Worm (Caenorhabditis elegans) whole organism, early embryonic: ENCODE measurements around the gene sgn-1.

ENCODE experiments used
- B0310.2 ChIP-seq: sonication (generic microtip); optimal IDR thresholded peaks from 2 replicates; lab custom pipeline; 2016; ENCODE audit warnings: mild to moderate bottlenecking, missing genetic modification characterization, missing compliant biosample characterization
- F13C5.2 ChIP-seq: sonication (generic microtip); optimal IDR thresholded peaks from 2 replicates; lab custom pipeline; 2017; ENCODE audit warnings: mild to moderate bottlenecking, missing genetic modification characterization, inconsistent platforms, missing compliant biosample characterization
- aly-1 ChIP-seq: sonication (generic microtip); optimal IDR thresholded peaks from 2 replicates; lab custom pipeline; 2016; ENCODE audit warnings: missing genetic modification characterization, missing compliant biosample characterization
- ama-1 ChIP-seq: fragments of 150-350 bp; optimal IDR thresholded peaks from 2 replicates; lab custom pipeline; 2014
- ceh-13 ChIP-seq: fragments of 200-800 bp; sonication (Bioruptor generic); optimal IDR thresholded peaks from 2 replicates; lab custom pipeline; 2018; ENCODE audit warnings: mild to moderate bottlenecking, missing genetic modification characterization, missing compliant biosample characterization
- ceh-36 ChIP-seq: sonication (generic microtip); optimal IDR thresholded peaks from 2 replicates; lab custom pipeline; 2016; ENCODE audit warnings: missing genetic modification characterization, inconsistent platforms, missing compliant biosample characterization
- ets-7 ChIP-seq: sonication (generic microtip); optimal IDR thresholded peaks from 2 replicates; lab custom pipeline; 2016; ENCODE audit warnings: missing genotype, missing genetic modification characterization, missing compliant biosample characterization
- flt-1 ChIP-seq: fragments of 200-800 bp; sonication (Bioruptor generic); IDR thresholded peaks from 2 replicates; pipeline ENCODE4 v1.3.6; 2022; ENCODE audit warnings: missing genetic modification characterization, missing compliant biosample characterization
- hmbx-1 ChIP-seq: sonication (generic microtip); optimal IDR thresholded peaks from 2 replicates; lab custom pipeline; 2016; ENCODE audit warnings: mild to moderate bottlenecking, missing genetic modification characterization, missing compliant biosample characterization
- hmg-4 ChIP-seq: fragments of 200-800 bp; sonication (Bioruptor generic); optimal IDR thresholded peaks from 2 replicates; lab custom pipeline; 2018; ENCODE audit warnings: mild to moderate bottlenecking, missing genetic modification characterization, missing compliant biosample characterization
- hnd-1 ChIP-seq: sonication (generic microtip); optimal IDR thresholded peaks from 2 replicates; lab custom pipeline; 2016; ENCODE audit warnings: missing genetic modification characterization, missing compliant biosample characterization
- pes-1 ChIP-seq: fragments of 200-800 bp; sonication (Bioruptor generic); IDR thresholded peaks from 2 replicates; pipeline ENCODE4 v1.3.6; 2022; ENCODE audit warnings: missing genetic modification reagents, missing genetic modification characterization, missing compliant biosample characterization
- scrt-1 ChIP-seq: fragments of 200-800 bp; sonication (Bioruptor generic); IDR thresholded peaks from 2 replicates; pipeline ENCODE4 v1.3.6; 2022; ENCODE audit warnings: missing genetic modification characterization, missing compliant biosample characterization
- sea-1 ChIP-seq: fragments of 200-800 bp; sonication (Bioruptor generic); conservative IDR thresholded peaks from 2 replicates; pipeline ENCODE4 v1.3.6; 2022; ENCODE audit warnings: missing genetic modification characterization, missing compliant biosample characterization
- tbx-11 ChIP-seq: fragments of 200-800 bp; sonication (Bioruptor generic); IDR thresholded peaks from 2 replicates; pipeline ENCODE4 v1.3.6; 2022; ENCODE audit warnings: missing genetic modification characterization, missing compliant biosample characterization
- tbx-37 ChIP-seq: fragments of 200-800 bp; sonication (Bioruptor generic); conservative IDR thresholded peaks from 2 replicates; pipeline ENCODE4 v1.3.6; 2022; ENCODE audit warnings: missing genetic modification reagents, missing genetic modification characterization, missing compliant biosample characterization
- tra-4 ChIP-seq: sonication (generic microtip); optimal IDR thresholded peaks from 2 replicates; lab custom pipeline; 2017; ENCODE audit warnings: missing genetic modification characterization, missing compliant biosample characterization

The sgn-1 gene

DNA sequence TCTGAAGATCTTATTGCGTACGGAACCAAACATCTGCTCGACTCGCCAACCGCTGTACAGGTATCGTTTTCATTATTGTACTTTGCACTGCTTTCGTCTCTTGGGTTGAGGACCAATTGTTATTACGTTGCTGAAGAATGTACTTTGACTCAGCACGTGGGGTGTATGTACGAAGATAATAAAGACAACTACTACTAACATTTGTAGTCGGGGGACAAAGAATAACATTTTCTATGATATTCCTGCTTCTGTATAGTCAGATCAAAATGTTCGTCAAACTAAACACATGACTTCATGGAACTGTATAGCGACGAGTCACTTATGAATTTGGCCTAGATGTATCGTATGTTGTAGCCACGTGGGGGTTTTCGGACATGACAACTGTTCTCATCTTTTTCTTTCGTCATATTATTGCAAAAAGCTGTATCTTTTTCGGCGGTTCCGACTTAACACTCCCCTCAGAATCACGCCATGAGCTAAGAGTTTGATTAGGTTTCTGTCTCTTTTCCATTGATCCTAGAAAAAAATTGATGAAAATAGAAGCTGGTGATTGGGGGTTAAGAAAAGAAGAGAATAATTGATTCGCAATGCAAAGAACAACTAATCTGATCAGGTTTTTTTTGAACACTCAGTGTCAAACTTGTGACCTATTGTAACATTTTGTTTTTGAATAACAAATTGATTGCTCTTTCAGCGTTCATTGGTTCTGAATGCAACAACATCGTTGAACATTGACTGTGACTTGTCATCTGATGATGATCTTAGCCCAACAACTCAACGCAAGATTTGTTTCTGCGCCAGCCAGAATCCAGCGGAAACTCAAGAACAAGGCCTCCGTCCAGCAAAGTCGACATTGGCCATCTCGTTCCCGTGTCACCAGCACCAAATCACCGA lies 38.7 kb downstream of the sgn-1 start:
- TF ChIP-seq tra-4 (no peak), flt-1 (GFP tag; lab: Robert Waterston, UW) (no peak), F13C5.2 (tag; lab: Kevin White, UChicago) (no peak), B0310.2 (tag; lab: Kevin White, UChicago) (no peak), hmg-4 (GFP tag; lab: Kevin White, UChicago) (no peak), aly-1 (tag; lab: Kevin White, UChicago) (no peak), sea-1 (GFP tag; lab: Robert Waterston, UW) (no peak), ets-7 (no peak), ama-1 (lab: Kevin White, UChicago) (no peak), hnd-1 (tag; lab: Kevin White, UChicago) (no peak), pes-1 (GFP tag; lab: Robert Waterston, UW) (no peak)

DNA sequence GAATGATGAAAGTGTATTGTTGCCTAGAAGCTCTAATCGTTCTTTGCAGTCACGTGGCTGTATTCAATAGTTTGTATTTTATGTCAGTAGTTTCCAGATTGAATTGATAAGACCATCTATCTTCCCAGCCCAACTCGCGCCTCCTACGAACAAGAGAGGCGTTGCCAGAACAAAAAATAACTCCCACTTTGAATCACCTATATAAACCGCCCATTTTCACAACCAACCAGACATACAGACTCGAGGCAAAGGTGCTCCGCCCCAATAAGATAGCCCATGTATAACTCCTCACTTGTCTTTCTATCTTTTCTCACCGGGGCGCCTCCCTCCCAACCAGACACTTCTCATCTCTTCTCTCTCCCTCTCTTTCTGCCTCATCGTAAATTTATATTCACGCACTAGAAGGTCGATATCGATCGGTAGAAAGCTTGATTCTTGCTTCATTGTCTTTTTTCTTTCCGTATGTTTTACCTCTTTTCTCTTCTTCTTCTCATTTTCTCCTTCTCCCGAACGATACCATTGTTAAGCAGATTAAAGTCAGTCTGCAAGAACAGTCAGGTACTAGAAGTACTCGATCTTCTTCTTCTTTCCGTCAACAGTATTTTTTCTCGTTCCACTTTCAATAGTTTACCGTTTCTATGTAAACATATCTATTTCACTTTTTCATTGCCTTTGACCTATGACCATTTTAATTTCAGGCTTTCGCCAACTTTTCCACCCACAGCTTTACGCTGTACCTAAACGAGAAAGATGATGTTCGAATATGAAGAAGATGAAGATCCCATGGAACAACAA lies 39.9 kb downstream of the sgn-1 start, which contains the start of gene mak-1:
Gene mak-1 (plus strand): TSS at position 693 of the 795 bp plus-strand sequence.
- TF ChIP-seq B0310.2 (tag; lab: Kevin White, UChicago) (no peak), hmg-4 (GFP tag; lab: Kevin White, UChicago) (peak; percentile 6)

DNA sequence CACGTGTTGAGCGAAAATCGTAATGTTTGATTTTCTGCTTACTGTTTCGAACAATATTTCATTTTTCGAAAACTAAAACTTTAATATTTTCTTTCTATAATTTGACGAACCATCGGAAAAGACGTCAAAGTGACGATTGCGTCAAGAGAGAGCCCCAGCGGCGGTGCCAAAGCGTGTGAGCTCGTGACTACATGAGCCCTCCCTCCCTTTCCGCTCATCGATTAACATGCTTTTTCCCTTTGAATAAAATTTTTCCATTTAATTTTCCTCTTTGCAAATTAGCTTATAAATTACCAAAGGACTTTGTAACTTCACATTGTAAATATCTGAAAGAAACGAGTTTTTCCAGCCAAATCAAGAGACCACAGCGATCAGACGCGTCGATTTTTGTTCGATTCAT lies 40.5 kb downstream of the sgn-1 start:
- TF ChIP-seq tra-4, result no peak
- TF ChIP-seq flt-1 (GFP tag; lab: Robert Waterston, UW), result no peak
- TF ChIP-seq sea-1 (GFP tag; lab: Robert Waterston, UW), result no peak
- TF ChIP-seq scrt-1 (GFP tag; lab: Robert Waterston, UW), result no peak
- TF ChIP-seq pes-1 (GFP tag; lab: Robert Waterston, UW), result no peak
- no peak for TF ChIP-seq tbx-11
- TF ChIP-seq ama-1 (lab: Kevin White, UChicago), result no peak
- no peak for TF ChIP-seq hmg-4 (GFP tag; lab: Kevin White, UChicago)
- no peak for TF ChIP-seq aly-1 (tag; lab: Kevin White, UChicago)
- no peak for TF ChIP-seq ceh-36 (tag; lab: Kevin White, UChicago)

DNA sequence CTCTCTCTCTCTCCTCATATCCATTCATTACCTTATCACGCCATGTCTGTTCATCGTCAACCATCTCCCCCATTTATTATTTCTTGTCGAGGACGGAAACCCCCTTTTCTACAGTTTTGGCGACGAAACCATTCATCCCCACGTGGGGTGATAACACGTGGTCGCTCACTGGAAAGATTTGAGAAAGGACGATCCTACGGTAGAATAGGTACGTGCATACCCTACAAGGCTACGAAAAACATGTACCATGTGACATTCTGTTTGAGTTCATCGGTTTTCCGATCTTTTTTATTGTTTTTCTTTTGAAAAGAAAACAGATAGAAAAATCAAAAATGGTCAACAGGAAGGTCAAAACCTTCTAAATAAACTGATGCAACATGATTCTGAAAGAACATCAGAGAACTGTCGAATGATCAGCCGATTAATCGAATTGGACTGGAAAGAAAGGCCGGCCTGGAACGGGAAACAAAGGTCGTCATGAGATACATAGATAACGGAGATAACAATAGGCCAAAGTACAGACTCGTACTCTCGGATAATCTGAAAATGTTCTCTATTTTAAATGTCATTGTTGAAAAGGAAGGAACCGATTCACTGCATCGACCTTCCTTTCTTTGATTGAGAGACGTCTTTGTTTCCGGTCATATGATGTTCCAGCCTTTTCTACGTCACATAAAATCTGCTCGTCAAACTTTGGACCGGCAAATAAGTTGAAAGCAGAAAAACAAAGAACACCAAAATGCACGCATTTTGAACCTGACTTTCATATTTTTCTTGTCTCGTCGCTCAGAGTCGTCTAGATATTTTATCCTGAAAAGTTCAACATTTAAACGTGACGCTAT lies 41.2 kb downstream of the sgn-1 start:
- no peak for TF ChIP-seq tbx-37 (GFP tag; lab: Robert Waterston, UW)
- TF ChIP-seq ama-1 (lab: Kevin White, UChicago), result no peak
- no peak for TF ChIP-seq tra-4
- TF ChIP-seq pes-1 (GFP tag; lab: Robert Waterston, UW), result no peak
- no peak for TF ChIP-seq ets-7

DNA sequence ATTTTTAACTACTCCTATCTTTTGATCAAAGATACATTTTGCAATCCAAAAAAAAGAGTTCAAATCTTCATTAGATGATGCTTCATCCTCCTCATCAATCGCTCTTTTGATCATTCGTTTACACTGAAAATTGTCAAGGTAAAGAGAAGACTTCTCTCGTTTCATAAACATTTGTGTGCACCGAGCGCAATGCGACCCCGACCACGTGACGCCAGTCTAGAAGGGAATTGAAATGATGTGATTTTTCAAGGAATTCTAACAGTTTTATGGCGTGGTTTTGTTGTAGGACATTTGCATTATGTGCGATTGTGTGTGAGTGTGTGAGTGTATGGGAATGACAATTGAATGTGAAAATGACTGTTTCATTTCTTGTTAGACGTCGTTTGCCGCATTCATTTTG lies 42.2 kb downstream of the sgn-1 start:
- TF ChIP-seq B0310.2 (tag; lab: Kevin White, UChicago), result no peak
- TF ChIP-seq ceh-36 (tag; lab: Kevin White, UChicago), result no peak
- no peak for TF ChIP-seq tbx-11
- no peak for TF ChIP-seq sea-1 (GFP tag; lab: Robert Waterston, UW)
- no peak for TF ChIP-seq hmbx-1
- TF ChIP-seq scrt-1 (GFP tag; lab: Robert Waterston, UW), result no peak
- no peak for TF ChIP-seq hnd-1 (tag; lab: Kevin White, UChicago)
- TF ChIP-seq aly-1 (tag; lab: Kevin White, UChicago), result no peak
- TF ChIP-seq flt-1 (GFP tag; lab: Robert Waterston, UW), result no peak
- no peak for TF ChIP-seq ets-7
- TF ChIP-seq ama-1 (lab: Kevin White, UChicago), result no peak
- TF ChIP-seq hmg-4 (GFP tag; lab: Kevin White, UChicago), result no peak
- no peak for TF ChIP-seq ceh-13 (GFP tag; lab: Kevin White, UChicago)
- no peak for TF ChIP-seq tbx-37 (GFP tag; lab: Robert Waterston, UW)
- no peak for TF ChIP-seq tra-4
- TF ChIP-seq pes-1 (GFP tag; lab: Robert Waterston, UW), result no peak
- no peak for TF ChIP-seq F13C5.2 (tag; lab: Kevin White, UChicago)

DNA sequence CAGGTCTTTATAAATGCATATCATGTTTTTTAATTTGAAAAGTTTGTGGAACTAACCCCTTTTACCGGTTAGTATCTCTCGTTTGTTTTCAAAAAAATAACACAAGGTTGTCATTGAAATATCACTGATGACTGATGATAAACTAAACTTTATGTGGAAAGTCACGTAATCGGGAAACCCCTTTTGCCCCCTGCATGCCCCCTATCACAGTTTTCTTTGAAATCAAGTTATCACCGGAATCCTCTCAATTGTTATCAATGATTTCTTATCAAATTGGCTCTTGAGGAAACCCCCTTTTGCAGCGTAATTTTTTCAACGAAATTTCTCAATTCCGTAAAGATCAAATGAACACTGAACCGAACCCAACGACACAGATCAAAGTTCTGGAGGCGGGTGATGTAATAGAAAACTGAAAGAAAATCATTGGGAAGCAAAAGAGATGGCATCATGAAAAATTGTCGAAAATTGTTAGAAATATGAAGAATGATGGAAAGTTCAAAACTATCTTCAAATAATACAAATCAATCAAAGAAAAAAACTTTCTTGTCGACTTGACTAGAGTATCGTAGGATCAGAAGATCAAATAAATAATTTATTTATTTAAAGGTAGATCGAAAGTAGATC lies 43.0 kb downstream of the sgn-1 start:
- TF ChIP-seq sea-1 (GFP tag; lab: Robert Waterston, UW) (no peak), hmbx-1 (no peak), pes-1 (GFP tag; lab: Robert Waterston, UW) (no peak), hnd-1 (tag; lab: Kevin White, UChicago) (no peak), F13C5.2 (tag; lab: Kevin White, UChicago) (no peak), ceh-36 (tag; lab: Kevin White, UChicago) (no peak), flt-1 (GFP tag; lab: Robert Waterston, UW) (no peak), hmg-4 (GFP tag; lab: Kevin White, UChicago) (no peak), scrt-1 (GFP tag; lab: Robert Waterston, UW) (no peak), B0310.2 (tag; lab: Kevin White, UChicago) (no peak), aly-1 (tag; lab: Kevin White, UChicago) (no peak), tra-4 (no peak), tbx-37 (GFP tag; lab: Robert Waterston, UW) (no peak), tbx-11 (no peak), ama-1 (lab: Kevin White, UChicago) (no peak), ets-7 (no peak)
